Worm (Caenorhabditis elegans): Measurements from ENCODE around the gene chst-1.

DNA sequence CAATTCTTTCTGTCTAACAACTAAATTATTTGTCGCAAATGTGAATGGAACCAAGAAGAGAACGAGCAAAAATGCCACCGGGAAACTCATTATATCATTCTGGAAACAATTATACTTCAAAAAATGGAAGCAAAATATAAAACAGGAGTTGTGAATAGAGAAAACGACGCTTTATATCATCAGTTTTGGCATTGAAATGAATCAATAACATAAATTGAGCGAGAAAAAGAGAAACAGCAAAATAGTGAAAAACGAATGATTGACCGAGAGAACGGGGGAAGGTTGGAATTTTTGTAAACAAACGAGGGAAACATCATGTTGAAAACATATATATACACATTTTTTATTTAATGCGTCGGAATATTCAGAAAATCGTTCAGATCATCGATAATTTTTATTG is 30.0 kb upstream of the chst-1 start, which contains the start of gene ctns-1:
- TF ChIP-seq him-1 (tag; optimal IDR thresholded peaks at IDR 0.05), result no peak
- no peak for TF ChIP-seq dao-5 (tag; optimal IDR thresholded peaks at IDR 0.05)
- no peak for TF ChIP-seq W03F9.2 (tag; optimal IDR thresholded peaks at IDR 0.05)
